Worm (Caenorhabditis elegans) whole organism, midembryonic: ENCODE results near the gene C07A9.12.

Experiments used
- tab-1 ChIP-seq: fragments of 200-800 bp; sonication (Bioruptor generic); IDR thresholded peaks from 2 replicates; pipeline ENCODE4 v1.3.6; 2022; ENCODE audit warnings: missing genetic modification characterization, missing compliant biosample characterization
- ztf-23 ChIP-seq: fragments of 200-800 bp; sonication (Bioruptor generic); IDR thresholded peaks from 2 replicates; pipeline ENCODE4 v1.3.6; 2022; ENCODE audit warnings: missing genetic modification reagents, missing genetic modification characterization, missing compliant biosample characterization

DNA sequence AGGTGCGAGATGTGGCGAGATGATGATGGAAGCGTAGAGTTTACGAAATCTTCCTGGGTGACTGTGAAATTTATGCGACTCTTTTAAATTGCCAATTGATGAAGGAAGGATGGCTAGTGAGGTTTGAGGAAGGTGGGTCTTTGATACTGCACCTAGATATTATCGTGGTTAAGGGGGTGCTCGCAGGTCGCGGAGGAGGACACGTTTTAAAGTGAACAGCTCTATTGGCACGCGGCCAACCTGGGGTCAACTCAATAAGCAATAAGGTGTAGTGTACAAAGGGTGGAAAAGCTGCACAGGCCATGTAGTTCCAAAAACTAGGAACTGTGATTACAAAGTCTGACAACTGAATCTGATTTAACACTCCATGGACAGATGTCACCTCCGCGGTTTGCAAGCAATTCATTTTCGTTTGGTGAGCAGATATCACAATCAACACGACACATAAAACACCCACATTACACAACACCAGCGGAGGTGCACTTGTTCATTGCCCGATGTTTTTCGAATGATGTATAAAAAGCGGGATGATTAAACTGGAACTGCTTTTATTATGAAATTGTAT, 18.1 kb upstream of the C07A9.12 start:
- TF ChIP-seq tab-1 (GFP tag; lab: Robert Waterston, UW) (no peak), ztf-23 (GFP tag; lab: Robert Waterston, UW) (no peak)
